Fruit fly (Drosophila melanogaster) whole organism, wandering third instar larva: Measurements from ENCODE around the gene Irk1.

Source experiments
- CG32264 ChIP-seq: fragments of 200-800 bp; sonication (Bioruptor generic); optimal IDR thresholded peaks from 2 replicates; lab custom pipeline; 2016; ENCODE audit warnings: missing biosample characterization, missing genetic modification characterization
- CG9705 ChIP-seq: fragments of 200-800 bp; sonication (Bioruptor generic); optimal IDR thresholded peaks from 2 replicates; lab custom pipeline; 2018; ENCODE audit warnings: missing biosample characterization, mild to moderate bottlenecking, missing genetic modification characterization
- Dfd ChIP-seq: fragments of >200 bp; optimal IDR thresholded peaks from 2 replicates; lab custom pipeline; 2017; ENCODE audit warnings: missing biosample characterization, missing genetic modification characterization
- Dif ChIP-seq: fragments of 200-275, 200-300 bp; sonication (Bioruptor generic); optimal IDR thresholded peaks from 2 replicates; lab custom pipeline; 2018; ENCODE audit warnings: missing biosample characterization, missing genetic modification characterization; ENCODE audit not compliant: partially characterized antibody
- GATAd ChIP-seq: sonication (Bioruptor generic); optimal IDR thresholded peaks from 2 replicates; lab custom pipeline; 2016; ENCODE audit warnings: missing biosample characterization, missing genetic modification characterization
- HLH106 ChIP-seq: fragments of 200-800 bp; optimal IDR thresholded peaks from 3 replicates; lab custom pipeline; 2019; ENCODE audit warnings: missing biosample characterization, mild to moderate bottlenecking, missing genetic modification characterization, moderate library complexity
- Hnf4 ChIP-seq: fragments of 200-800 bp; sonication (Bioruptor generic); optimal IDR thresholded peaks from 2 replicates; lab custom pipeline; 2016; ENCODE audit warnings: missing biosample characterization, mild to moderate bottlenecking, missing genetic modification characterization
- Hr78 ChIP-seq: fragments of >200 bp; optimal IDR thresholded peaks from 2 replicates; lab custom pipeline; 2017; ENCODE audit warnings: missing biosample characterization, missing genetic modification characterization
- Hr83 ChIP-seq: fragments of 200-300 bp; sonication (Bioruptor generic); optimal IDR thresholded peaks from 2 replicates; lab custom pipeline; 2016; ENCODE audit warnings: missing biosample characterization, mild to moderate bottlenecking, missing genetic modification characterization, moderate library complexity; ENCODE audit not compliant: poor library complexity, severe bottlenecking
- Jra ChIP-seq: sonication (Bioruptor generic); optimal IDR thresholded peaks from 2 replicates; lab custom pipeline; 2016; ENCODE audit warnings: missing biosample characterization, missing genetic modification characterization
- Mio ChIP-seq: sonication (Bioruptor generic); optimal IDR thresholded peaks from 2 replicates; lab custom pipeline; 2016; ENCODE audit warnings: missing biosample characterization, missing genetic modification characterization
- Myc ChIP-seq: fragments of >200 bp; optimal IDR thresholded peaks from 2 replicates; lab custom pipeline; 2017
- N ChIP-seq: fragments of >200 bp; optimal IDR thresholded peaks from 2 replicates; lab custom pipeline; 2018; ENCODE audit warnings: missing biosample characterization, missing external identifiers, missing genetic modification characterization
- OdsH ChIP-seq: fragments of 200-800 bp; sonication (Bioruptor generic); optimal IDR thresholded peaks from 2 replicates; lab custom pipeline; 2016; ENCODE audit warnings: missing biosample characterization, mild to moderate bottlenecking, missing genetic modification characterization
- Rel ChIP-seq, 2 experiments: fragments of 200-800 bp; sonication (Bioruptor generic) in 1 of 2; optimal IDR thresholded peaks; 2 replicates in 1 of 2; 3 replicates in 1 of 2; lab custom pipeline; 2016 to 2019; ENCODE audit warnings: mild to moderate bottlenecking in 2 of 2, missing biosample characterization in 2 of 2, missing genetic modification characterization in 2 of 2, moderate library complexity in 1 of 2
- Sp1 ChIP-seq: fragments of 200-800 bp; sonication (Bioruptor generic); optimal IDR thresholded peaks from 3 replicates; lab custom pipeline; 2019; ENCODE audit warnings: missing biosample characterization, mild to moderate bottlenecking, missing genetic modification characterization, moderate library complexity
- Vsx2 ChIP-seq: fragments of 200-300, 225-300 bp; sonication (Bioruptor generic); optimal IDR thresholded peaks from 2 replicates; lab custom pipeline; 2018; ENCODE audit warnings: missing biosample characterization, missing genetic modification characterization; ENCODE audit not compliant: partially characterized antibody
- br ChIP-seq: fragments of 200-800 bp; sonication (Bioruptor generic); optimal IDR thresholded peaks from 2 replicates; lab custom pipeline; 2016; ENCODE audit warnings: missing biosample characterization, missing genetic modification characterization
- brk ChIP-seq: fragments of 200-800 bp; sonication (Bioruptor generic); optimal IDR thresholded peaks from 2 replicates; lab custom pipeline; 2016; ENCODE audit warnings: missing biosample characterization, mild to moderate bottlenecking, missing genetic modification characterization
- dl ChIP-seq, 2 experiments: fragments of 175-275, 200-275 bp in 1 of 2; fragments of 200-275 bp in 1 of 2; sonication (Bioruptor generic); optimal IDR thresholded peaks; lab custom pipeline; 2018; ENCODE audit warnings: mild to moderate bottlenecking in 2 of 2, missing biosample characterization in 2 of 2, missing genetic modification characterization in 2 of 2, moderate library complexity in 2 of 2; ENCODE audit not compliant: partially characterized antibody in 2 of 2, insufficient read depth in 1 of 2
- dmrt93B ChIP-seq: fragments of 200-800 bp; sonication (Bioruptor generic); optimal IDR thresholded peaks from 2 replicates; lab custom pipeline; 2018; ENCODE audit warnings: missing biosample characterization, mild to moderate bottlenecking, missing genetic modification characterization
- foxo ChIP-seq, 2 experiments: fragments of 200-800 bp; sonication (Bioruptor generic); optimal IDR thresholded peaks; 2 replicates in 1 of 2; 3 replicates in 1 of 2; lab custom pipeline; 2016 to 2017; ENCODE audit warnings: missing biosample characterization in 2 of 2, missing genetic modification characterization in 2 of 2
- fru ChIP-seq: fragments of 200-800 bp; sonication (Bioruptor generic); optimal IDR thresholded peaks from 3 replicates; lab custom pipeline; 2016; ENCODE audit warnings: missing biosample characterization, mild to moderate bottlenecking, missing genetic modification characterization
- h ChIP-seq: fragments of 200-800 bp; sonication (Bioruptor generic); optimal IDR thresholded peaks from 3 replicates; lab custom pipeline; 2016; ENCODE audit warnings: missing biosample characterization, mild to moderate bottlenecking, missing genetic modification characterization
- jim ChIP-seq: fragments of 175-275, 200-325 bp; sonication (Bioruptor generic); optimal IDR thresholded peaks from 2 replicates; lab custom pipeline; 2016; ENCODE audit warnings: missing biosample characterization, mild to moderate bottlenecking, missing genetic modification characterization
- lola ChIP-seq: fragments of >200 bp; optimal IDR thresholded peaks from 2 replicates; lab custom pipeline; 2017; ENCODE audit warnings: missing biosample characterization, missing genetic modification characterization
- psq ChIP-seq: fragments of 200-800 bp; sonication (Bioruptor generic); optimal IDR thresholded peaks from 3 replicates; lab custom pipeline; 2017; ENCODE audit warnings: missing biosample characterization, mild to moderate bottlenecking, missing genetic modification characterization, moderate library complexity
- rgr ChIP-seq: fragments of 200-800 bp; sonication (Bioruptor generic); optimal IDR thresholded peaks from 3 replicates; lab custom pipeline; 2016; ENCODE audit warnings: missing biosample characterization, mild to moderate bottlenecking, missing genetic modification characterization
- sage ChIP-seq: fragments of 200-800 bp; sonication (Bioruptor generic); optimal IDR thresholded peaks from 2 replicates; lab custom pipeline; 2016; ENCODE audit warnings: missing biosample characterization, mild to moderate bottlenecking, missing genetic modification characterization
- tai ChIP-seq: sonication (Bioruptor generic); optimal IDR thresholded peaks from 2 replicates; lab custom pipeline; 2016; ENCODE audit warnings: missing biosample characterization, missing genetic modification characterization
- usp ChIP-seq: fragments of >200 bp; optimal IDR thresholded peaks from 2 replicates; lab custom pipeline; 2017; ENCODE audit warnings: missing biosample characterization, missing genetic modification characterization
- woc ChIP-seq: sonication (Bioruptor generic); optimal IDR thresholded peaks from 2 replicates; lab custom pipeline; 2016; ENCODE audit warnings: missing biosample characterization, mild to moderate bottlenecking, missing genetic modification characterization

The Irk1 gene

DNA sequence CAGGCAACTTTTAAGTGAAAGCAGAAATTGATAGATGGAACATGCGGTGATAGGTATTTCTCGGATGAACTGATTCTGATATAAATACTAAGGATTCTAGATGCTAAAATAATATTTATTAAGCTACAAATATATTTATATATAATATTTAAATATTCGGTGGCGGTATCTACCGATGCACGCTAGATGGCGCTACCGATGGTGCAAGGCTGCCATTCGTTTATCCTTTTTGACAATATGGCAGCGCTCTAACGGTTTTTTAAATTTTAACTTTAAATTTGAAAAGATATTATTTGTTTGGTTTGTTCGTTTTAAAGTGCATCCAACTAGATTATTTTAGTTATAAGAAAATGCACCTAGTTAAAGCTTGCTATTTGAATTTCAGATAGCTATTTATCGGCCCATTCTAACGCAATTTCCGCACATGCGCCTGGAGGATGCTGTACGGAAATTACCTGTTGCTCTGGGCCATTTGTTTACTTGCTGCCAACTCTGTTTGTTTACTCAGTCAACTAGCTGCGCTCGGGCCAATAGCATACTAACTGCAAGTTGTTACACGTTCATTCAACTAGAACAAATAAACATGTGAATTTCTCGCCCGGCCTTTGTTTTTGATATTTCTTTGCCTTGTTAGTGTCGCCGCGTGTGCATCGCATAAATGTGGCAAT lies 8.7 kb upstream of the Irk1 start, which contains the start of gene VhaAC39-2:
Gene VhaAC39-2, minus strand, starts transcription at position 28 of the 668 bp plus-strand sequence.
- TF ChIP-seq foxo (GFP tag; optimal IDR thresholded peaks at IDR 0.05; lab: Kevin White, UChicago): peak in 1 of 2 experiments; percentile 10
- TF ChIP-seq dl (GFP tag; optimal IDR thresholded peaks at IDR 0.05; lab: Kevin White, UChicago; ENCODE audit: insufficient read depth in 1 of 2, partially characterized antibody in 2 of 2): no peak

DNA sequence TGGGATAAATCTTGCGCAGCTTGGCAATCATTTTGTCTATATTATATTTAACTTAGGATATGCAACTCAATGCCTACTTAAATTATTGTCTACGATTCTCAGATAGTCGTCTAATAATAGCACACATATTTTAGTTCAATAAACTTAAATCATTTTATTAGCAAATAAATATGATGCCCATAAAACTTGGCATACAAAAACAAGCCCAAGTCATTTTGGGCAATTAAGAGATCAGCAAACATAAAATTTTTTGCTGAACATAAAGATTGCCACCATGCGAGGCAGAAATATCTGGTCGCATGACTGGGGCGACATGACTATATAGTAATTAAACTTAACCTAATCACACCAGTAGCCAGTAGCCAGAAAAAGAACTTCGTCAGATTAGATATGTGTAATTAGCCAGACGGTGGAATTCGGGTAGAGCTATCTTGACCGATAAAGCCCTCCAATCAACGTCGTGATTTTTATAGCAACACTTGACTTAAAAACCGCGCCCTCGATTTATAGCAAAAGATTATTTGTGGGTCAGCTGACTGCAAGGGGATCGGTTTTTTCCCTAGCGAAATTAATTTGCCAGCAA lies 6.7 kb upstream of the Irk1 start, which contains the start of gene CG13829:
Gene CG13829, minus strand, starts transcription at position 51 of the 583 bp plus-strand sequence.
- TF ChIP-seq jim (GFP tag; lab: Kevin White, UChicago) (no peak), usp (GFP tag; lab: Kevin White, UChicago) (no peak), woc (GFP tag; lab: Kevin White, UChicago) (no peak), br (GFP tag; lab: Kevin White, UChicago) (no peak), Rel (GFP tag; optimal IDR thresholded peaks at IDR 0.05; lab: Kevin White, UChicago) (no peak), Rel (tag; optimal IDR thresholded peaks at IDR 0.05; lab: Kevin White, UChicago) (peak; percentile 91), sage (GFP tag; lab: Kevin White, UChicago) (no peak), HLH106 (tag; lab: Kevin White, UChicago) (no peak), tai (no peak), Dif (GFP tag; lab: Kevin White, UChicago) (no peak), CG32264 (GFP tag; lab: Kevin White, UChicago) (no peak), Vsx2 (peak; percentile 93), N (GFP tag; lab: Kevin White, UChicago) (no peak), Hr78 (GFP tag; lab: Kevin White, UChicago) (no peak), h (GFP tag; lab: Kevin White, UChicago) (peak; percentile 12), lola (no peak), psq (GFP tag; lab: Kevin White, UChicago) (no peak), rgr (GFP tag; lab: Kevin White, UChicago) (no peak), CG9705 (GFP tag; lab: Kevin White, UChicago) (no peak)

DNA sequence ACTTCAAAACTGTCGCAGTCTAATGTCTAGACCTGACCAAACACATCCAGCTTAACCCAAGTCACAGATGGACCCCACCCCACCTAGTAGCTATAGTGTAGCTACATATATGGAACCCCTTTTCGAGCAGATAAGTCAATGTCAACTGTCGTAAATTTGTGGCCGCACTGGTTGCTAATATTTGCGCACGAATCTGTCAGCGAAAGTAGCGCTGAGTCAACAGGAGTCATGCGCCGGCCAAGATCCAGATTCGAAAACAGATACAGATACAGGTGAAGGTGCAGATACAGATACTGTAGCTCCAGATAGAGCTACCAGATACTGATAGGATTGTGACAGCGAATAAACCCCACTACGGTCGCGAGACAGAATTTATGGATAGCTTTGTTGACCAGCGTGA lies 4.0 kb upstream of the Irk1 start:
- TF ChIP-seq jim (GFP tag; lab: Kevin White, UChicago): no peak
- TF ChIP-seq CG32264 (GFP tag; lab: Kevin White, UChicago): no peak
- peak; percentile 37 for TF ChIP-seq h (GFP tag; lab: Kevin White, UChicago)
- TF ChIP-seq Dfd (GFP tag; lab: Kevin White, UChicago): no peak
- no peak for TF ChIP-seq dl (GFP tag; optimal IDR thresholded peaks at IDR 0.05; lab: Kevin White, UChicago; ENCODE audit: insufficient read depth in 1 of 2, partially characterized antibody in 2 of 2)

DNA sequence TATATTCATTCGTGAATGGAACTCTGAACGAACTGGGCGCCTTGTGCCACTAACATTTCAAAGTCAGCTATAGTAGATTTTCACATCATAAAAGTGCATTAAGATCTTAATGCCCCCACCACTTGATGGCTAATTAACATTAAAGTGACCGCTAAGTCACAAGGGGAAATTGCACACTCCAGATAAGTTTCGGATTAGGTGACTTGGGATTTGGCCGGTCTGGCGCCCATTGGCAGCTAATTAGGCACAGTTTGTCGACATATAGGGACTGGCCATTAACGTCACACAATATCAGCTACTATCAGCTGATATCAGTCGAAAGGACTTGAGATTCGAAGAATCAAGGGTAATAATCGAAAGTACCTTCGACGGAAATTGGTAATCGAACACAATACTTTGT lies 3.5 kb upstream of the Irk1 start:
- TF ChIP-seq Vsx2: peak; percentile 90
- TF ChIP-seq Rel (GFP tag; optimal IDR thresholded peaks at IDR 0.05; lab: Kevin White, UChicago): no peak
- no peak for TF ChIP-seq Rel (tag; optimal IDR thresholded peaks at IDR 0.05; lab: Kevin White, UChicago)

DNA sequence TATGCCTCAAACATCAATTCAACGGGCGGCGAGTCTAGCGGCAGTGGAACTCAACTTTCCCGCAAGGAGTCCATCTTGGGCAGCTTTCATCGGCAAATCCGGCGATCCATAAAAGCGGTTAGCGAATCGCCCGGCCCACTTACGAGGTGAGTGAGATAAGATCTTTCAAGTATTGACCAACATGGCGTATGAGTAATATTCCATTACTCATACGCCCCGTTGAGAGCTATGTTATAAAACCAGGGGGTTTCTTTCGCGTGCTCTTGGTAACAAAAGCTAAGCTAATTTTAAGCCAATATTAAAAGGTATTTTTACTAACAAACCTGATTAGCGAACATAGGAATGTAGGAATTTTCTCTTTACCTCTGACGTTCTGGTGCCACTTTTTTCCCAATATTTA lies 2.2 kb downstream of the Irk1 start:
- TF ChIP-seq sage (GFP tag; lab: Kevin White, UChicago): no peak
- TF ChIP-seq CG32264 (GFP tag; lab: Kevin White, UChicago): no peak
- no peak for TF ChIP-seq N (GFP tag; lab: Kevin White, UChicago)
- TF ChIP-seq lola: no peak
- TF ChIP-seq Myc: no peak
- TF ChIP-seq Mio: no peak
- no peak for TF ChIP-seq Vsx2
- TF ChIP-seq fru (GFP tag; lab: Kevin White, UChicago): no peak
- TF ChIP-seq OdsH: no peak
- no peak for TF ChIP-seq br (GFP tag; lab: Kevin White, UChicago)
- TF ChIP-seq dmrt93B: no peak
- TF ChIP-seq jim (GFP tag; lab: Kevin White, UChicago): no peak
- no peak for TF ChIP-seq GATAd
- TF ChIP-seq Jra (GFP tag; lab: Kevin White, UChicago): no peak
- TF ChIP-seq Dfd (GFP tag; lab: Kevin White, UChicago): no peak
- no peak for TF ChIP-seq Hr83
- no peak for TF ChIP-seq brk (GFP tag; lab: Kevin White, UChicago)
- no peak for TF ChIP-seq Sp1 (GFP tag; lab: Kevin White, UChicago)
- no peak for TF ChIP-seq Hnf4 (GFP tag; lab: Kevin White, UChicago)
